Worm (Caenorhabditis elegans) whole organism, mixed stage, embryonic: ENCODE measurements around the gene C50D2.1.

Experiments used
- ces-1 ChIP-seq: fragments of 150-350 bp; optimal IDR thresholded peaks from 2 replicates; lab custom pipeline; 2014; ENCODE audit warnings: missing biosample characterization, missing genetic modification reagents, missing genetic modification characterization
- lin-32 ChIP-seq: fragments of 200-800 bp; sonication (Bioruptor generic); optimal IDR thresholded peaks from 2 replicates; lab custom pipeline; 2018; ENCODE audit warnings: mild to moderate bottlenecking, missing genetic modification characterization, missing compliant biosample characterization
- mep-1 ChIP-seq: fragments of 150-350 bp; optimal IDR thresholded peaks from 2 replicates; lab custom pipeline; 2017; ENCODE audit warnings: missing biosample characterization, missing genetic modification reagents, missing genetic modification characterization, inconsistent platforms
- nhr-12 ChIP-seq: fragments of 150-350 bp; optimal IDR thresholded peaks from 2 replicates; lab custom pipeline; 2014; ENCODE audit warnings: missing biosample characterization, missing genetic modification characterization
- nhr-76 ChIP-seq: sonication (generic microtip); optimal IDR thresholded peaks from 2 replicates; lab custom pipeline; 2017; ENCODE audit warnings: missing biosample characterization, missing genetic modification characterization
- tbx-8 ChIP-seq: fragments of 200-800 bp; sonication (Bioruptor generic); optimal IDR thresholded peaks from 2 replicates; lab custom pipeline; 2018; ENCODE audit warnings: mild to moderate bottlenecking, missing genetic modification characterization, moderate library complexity, missing compliant biosample characterization
- unc-39 ChIP-seq: fragments of 150-350 bp; optimal IDR thresholded peaks from 2 replicates; lab custom pipeline; 2014; ENCODE audit warnings: missing biosample characterization, missing genetic modification characterization
- unc-62 ChIP-seq: fragments of 150-350 bp; optimal IDR thresholded peaks from 2 replicates; lab custom pipeline; 2014; ENCODE audit warnings: missing biosample characterization, missing genetic modification reagents, missing genetic modification characterization
- ztf-11 ChIP-seq: fragments of 150-350 bp; optimal IDR thresholded peaks from 2 replicates; lab custom pipeline; 2014; ENCODE audit warnings: missing biosample characterization, missing genetic modification characterization

ce11 chrII:152283-152682, 40.9 kb downstream of the C50D2.1 start, which contains the start of gene T25D3.3:
- TF ChIP-seq unc-39 (tag; lab: Kevin White, UChicago) = no peak
- no peak for TF ChIP-seq lin-32 (GFP tag; lab: Kevin White, UChicago)
- TF ChIP-seq unc-62 (GFP tag; lab: Kevin White, UChicago) = no peak
- TF ChIP-seq nhr-76 (tag; lab: Kevin White, UChicago) = no peak
- TF ChIP-seq nhr-12 (tag; lab: Kevin White, UChicago) = no peak
- no peak for TF ChIP-seq ces-1 (GFP tag; lab: Kevin White, UChicago)
- TF ChIP-seq mep-1 (tag; lab: Kevin White, UChicago) = no peak
- TF ChIP-seq tbx-8 (GFP tag; lab: Kevin White, UChicago) = no peak
- no peak for TF ChIP-seq ztf-11 (tag; lab: Kevin White, UChicago)
